Worm (Caenorhabditis elegans): ENCODE data around the gene F36H5.14.
A peak's percentile ranks its signal among the peaks of the same experiment; 100 is the strongest.
"Not testable (repeated sequence)": the region's sequence is repeated elsewhere in the genome, so short reads cannot be mapped to it uniquely, and the experiment has no call there.

Gene F36H5.14

DNA sequence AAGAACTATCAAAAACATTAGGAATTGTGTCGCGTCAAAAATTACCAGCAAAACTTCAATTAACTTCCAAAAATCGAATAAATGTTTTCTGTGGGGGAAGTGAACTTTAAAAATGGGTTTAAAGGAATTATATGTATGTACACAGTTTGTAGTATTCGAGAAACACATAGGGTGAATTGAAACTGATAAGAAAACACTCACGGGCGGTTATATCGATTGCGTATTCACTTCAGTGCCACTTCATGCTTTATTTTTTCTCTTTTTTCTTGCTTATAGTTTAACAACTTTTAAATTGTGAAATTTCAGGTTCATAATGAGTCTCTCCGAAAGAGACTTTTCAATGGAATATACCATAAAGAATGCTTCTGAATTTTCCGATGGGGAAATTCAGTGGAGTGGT, at the start of gene F36H5.14:
Gene F36H5.14 (plus strand): TSS at position 301 of the 400 bp plus-strand sequence.
- TF ChIP-seq pqm-1, fkh-2, eor-1 (tag; optimal IDR thresholded peaks at IDR 0.05): not testable (repeated sequence)

DNA sequence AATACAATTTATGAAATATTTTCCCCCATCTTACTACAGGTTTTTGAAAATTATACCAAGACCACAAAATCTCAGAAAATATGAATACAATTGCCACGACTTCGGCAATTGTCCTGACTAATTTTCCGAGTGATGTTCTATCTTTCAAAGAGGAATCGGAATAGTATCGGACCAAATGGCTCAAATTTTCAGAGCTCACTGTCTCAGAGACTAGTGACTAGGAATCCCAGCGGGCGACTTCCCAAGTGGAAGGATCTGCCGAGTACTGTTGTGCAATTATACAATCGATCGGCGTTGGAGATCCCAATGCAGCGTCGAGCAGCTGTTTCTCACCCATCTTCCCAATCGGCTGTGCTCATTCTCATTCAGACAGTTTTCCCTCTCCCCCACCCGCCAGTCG, 49.6 kb upstream of the F36H5.14 start, which contains the start of gene F45C12.17:
Gene F45C12.17 (plus strand): TSS at position 377 of the 400 bp plus-strand sequence.
- TF ChIP-seq zag-1 (tag; optimal IDR thresholded peaks at IDR 0.05) (no peak), unc-39 (tag; optimal IDR thresholded peaks at IDR 0.05) (no peak), ZK546.5 (tag; optimal IDR thresholded peaks at IDR 0.05) (no peak), ceh-28 (tag; optimal IDR thresholded peaks at IDR 0.05) (no peak), ceh-9 (tag; optimal IDR thresholded peaks at IDR 0.05) (no peak), tbx-2 (tag; optimal IDR thresholded peaks at IDR 0.05) (no peak), fos-1 (tag; optimal IDR thresholded peaks at IDR 0.05) (no peak), snpc-4 (tag; optimal IDR thresholded peaks at IDR 0.05) (no peak), eor-1 (tag; optimal IDR thresholded peaks at IDR 0.05) (no peak), ztf-4 (tag; optimal IDR thresholded peaks at IDR 0.05) (no peak), jun-1 (tag; optimal IDR thresholded peaks at IDR 0.05) (no peak), R02D3.7 (tag; optimal IDR thresholded peaks at IDR 0.05) (no peak), lsy-12 (tag; optimal IDR thresholded peaks at IDR 0.05) (no peak), egl-27 (tag; optimal IDR thresholded peaks at IDR 0.05) (no peak), pha-4 (tag; optimal IDR thresholded peaks at IDR 0.05) (no peak), pqm-1 (tag; optimal IDR thresholded peaks at IDR 0.05) (no peak), mml-1 (tag; optimal IDR thresholded peaks at IDR 0.05) (no peak), elt-1 (tag; optimal IDR thresholded peaks at IDR 0.05) (no peak)

ce11 chrII:1728253-1728652, 47.1 kb upstream of the F36H5.14 start, which contains the start of gene btb-9:
Gene btb-9 (plus strand): TSS chrII:1728506.
- no peak for TF ChIP-seq aly-2 (tag; optimal IDR thresholded peaks at IDR 0.05)
- TF ChIP-seq pqm-1 (tag; optimal IDR thresholded peaks at IDR 0.05), result peak; percentile 89
- no peak for TF ChIP-seq R02D3.7 (tag; optimal IDR thresholded peaks at IDR 0.05)
- TF ChIP-seq elt-2 (tag; optimal IDR thresholded peaks at IDR 0.05), result peak; percentile 92

DNA sequence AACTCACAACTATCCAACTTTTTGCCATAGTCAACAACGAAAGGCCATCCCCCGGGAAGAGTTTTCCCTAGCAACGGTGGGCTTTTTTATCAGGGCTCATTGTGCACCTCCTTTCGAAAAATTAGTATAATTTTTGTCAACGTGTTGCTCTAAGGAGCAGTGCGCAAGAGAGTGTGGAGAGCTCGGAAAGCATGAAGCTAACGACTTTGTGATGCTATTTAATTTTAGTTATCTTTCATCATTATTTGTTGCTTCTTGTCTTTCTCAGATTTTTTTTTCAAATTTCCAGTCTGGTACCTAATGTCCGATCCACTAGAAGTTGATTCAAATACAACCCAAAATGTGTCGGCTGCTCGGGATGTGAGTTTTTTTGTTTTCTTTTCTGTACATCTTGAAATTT, 45.2 kb upstream of the F36H5.14 start, which contains the start of gene ceh-81:
Gene ceh-81 (plus strand): TSS at position 301 of the 400 bp plus-strand sequence.
- TF ChIP-seq elt-3 (tag; optimal IDR thresholded peaks at IDR 0.05), result no peak
- no peak for TF ChIP-seq ztf-4 (tag; optimal IDR thresholded peaks at IDR 0.05)
- no peak for TF ChIP-seq ZK546.5 (tag; optimal IDR thresholded peaks at IDR 0.05)
- no peak for TF ChIP-seq nhr-23 (tag; optimal IDR thresholded peaks at IDR 0.05)
- TF ChIP-seq nhr-67 (tag; optimal IDR thresholded peaks at IDR 0.05), result no peak
- no peak for TF ChIP-seq nhr-76 (tag; optimal IDR thresholded peaks at IDR 0.05)
- TF ChIP-seq nhr-237 (tag; optimal IDR thresholded peaks at IDR 0.05), result no peak
- TF ChIP-seq jun-1 (tag; optimal IDR thresholded peaks at IDR 0.05), result no peak
- no peak for TF ChIP-seq egl-5 (tag; optimal IDR thresholded peaks at IDR 0.05)
- no peak for TF ChIP-seq mdl-1 (tag; optimal IDR thresholded peaks at IDR 0.05)
- TF ChIP-seq nhr-25 (tag; optimal IDR thresholded peaks at IDR 0.05), result no peak
- TF ChIP-seq tbx-2 (tag; optimal IDR thresholded peaks at IDR 0.05), result no peak
- TF ChIP-seq sea-2 (GFP tag; optimal IDR thresholded peaks at IDR 0.05), result no peak
- no peak for TF ChIP-seq mml-1 (tag; optimal IDR thresholded peaks at IDR 0.05)

ce11 chrII:1731932-1732331, 43.4 kb upstream of the F36H5.14 start, which contains the start of gene ceh-82:
Gene ceh-82 (plus strand): TSS chrII:1732232.
- no peak for TF ChIP-seq ceh-82 (tag; optimal IDR thresholded peaks at IDR 0.05)
- TF ChIP-seq elt-2 (tag; optimal IDR thresholded peaks at IDR 0.05), result no peak
- TF ChIP-seq snpc-4 (tag; optimal IDR thresholded peaks at IDR 0.05), result no peak
- no peak for TF ChIP-seq nhr-11 (tag; optimal IDR thresholded peaks at IDR 0.05)
- no peak for TF ChIP-seq nhr-25 (tag; optimal IDR thresholded peaks at IDR 0.05)
- TF ChIP-seq nhr-67 (tag; optimal IDR thresholded peaks at IDR 0.05), result no peak
- TF ChIP-seq unc-62 (GFP tag; optimal IDR thresholded peaks at IDR 0.05), result no peak
- no peak for TF ChIP-seq skn-1 (tag; optimal IDR thresholded peaks at IDR 0.05)
- TF ChIP-seq lin-15B (tag; optimal IDR thresholded peaks at IDR 0.05), result no peak
- TF ChIP-seq ceh-28 (tag; optimal IDR thresholded peaks at IDR 0.05), result no peak
- TF ChIP-seq ceh-16 (tag; optimal IDR thresholded peaks at IDR 0.05), result no peak
- no peak for TF ChIP-seq fkh-10 (GFP tag; optimal IDR thresholded peaks at IDR 0.05)
- no peak for TF ChIP-seq pha-4 (tag; optimal IDR thresholded peaks at IDR 0.05)
- TF ChIP-seq ZK546.5 (tag; optimal IDR thresholded peaks at IDR 0.05), result no peak
- no peak for TF ChIP-seq nhr-23 (tag; optimal IDR thresholded peaks at IDR 0.05)
- no peak for TF ChIP-seq mdl-1 (tag; optimal IDR thresholded peaks at IDR 0.05)
- no peak for TF ChIP-seq ztf-11 (tag; optimal IDR thresholded peaks at IDR 0.05)

Data from whole organism, L3 larva.